Fruit fly (Drosophila melanogaster): ENCODE results near the gene CG42571.

DNA sequence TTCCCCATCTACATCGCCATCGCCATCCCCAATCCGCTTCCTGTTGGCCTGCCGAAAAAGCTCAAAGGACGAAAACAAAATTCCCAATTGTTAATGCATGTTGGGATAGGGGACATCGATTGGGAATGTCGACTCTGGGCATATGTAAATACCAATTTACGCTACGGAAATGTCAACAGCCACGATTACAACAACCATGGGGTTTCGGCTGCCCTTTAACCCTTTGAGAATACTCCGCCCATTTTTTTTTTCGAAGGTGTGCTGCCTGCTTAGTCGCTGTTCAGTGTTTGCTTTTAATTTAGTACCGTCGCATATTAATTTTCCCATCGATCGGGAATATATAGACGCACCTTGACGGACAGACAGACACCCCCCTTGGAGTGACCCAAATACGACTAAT is 42.4 kb downstream of the CG42571 start:
- TF ChIP-seq D1 (tag; optimal IDR thresholded peaks at IDR 0.05) (no peak), CG13204 (GFP tag; optimal IDR thresholded peaks at IDR 0.05) (no peak), CG17806 (tag; optimal IDR thresholded peaks at IDR 0.05) (no peak), CG4496 (GFP tag; IDR thresholded peaks at IDR 0.05) (no peak), Pif1A (GFP tag; optimal IDR thresholded peaks at IDR 0.05) (no peak), gl (tag; optimal IDR thresholded peaks at IDR 0.05) (no peak), CG8159 (tag; optimal IDR thresholded peaks at IDR 0.05) (no peak), CG14655 (GFP tag; optimal IDR thresholded peaks at IDR 0.05) (no peak)

Data from whole organism, pupa.